Worm (Caenorhabditis elegans): ENCODE data around the gene T20B12.4.
A peak's percentile ranks its signal among the peaks of the same experiment; 100 is the strongest.

Gene T20B12.4

ce11 chrIII:7380120-7380519, 12.6 kb downstream of the T20B12.4 start:
- TF ChIP-seq dao-5 (tag; optimal IDR thresholded peaks at IDR 0.05) (no peak), W03F9.2 (tag; optimal IDR thresholded peaks at IDR 0.05) (no peak), him-1 (tag; optimal IDR thresholded peaks at IDR 0.05) (no peak)

ce11 chrIII:7381546-7382171, 14.1 kb downstream of the T20B12.4 start, which contains the start of the genes hmg-4 and T20B12.3:
Gene hmg-4, minus strand, starts transcription at chrIII:7381596.
Gene T20B12.3, plus strand, starts transcription at chrIII:7382115.
- TF ChIP-seq W03F9.2 (tag; optimal IDR thresholded peaks at IDR 0.05) (peak; percentile 42), dao-5 (tag; optimal IDR thresholded peaks at IDR 0.05) (no peak), him-1 (tag; optimal IDR thresholded peaks at IDR 0.05) (no peak)

ce11 chrIII:7383733-7384132, 16.2 kb downstream of the T20B12.4 start, which contains the start of gene tbp-1:
Gene tbp-1, plus strand, starts transcription at chrIII:7384033.
- TF ChIP-seq dao-5 (tag; optimal IDR thresholded peaks at IDR 0.05) (no peak), him-1 (tag; optimal IDR thresholded peaks at IDR 0.05) (no peak), W03F9.2 (tag; optimal IDR thresholded peaks at IDR 0.05) (no peak)

- TF ChIP-seq W03F9.2 (tag; optimal IDR thresholded peaks at IDR 0.05), result no peak
- TF ChIP-seq him-1 (tag; optimal IDR thresholded peaks at IDR 0.05), result no peak
- TF ChIP-seq dao-5 (tag; optimal IDR thresholded peaks at IDR 0.05), result no peak
Measured at ce11 chrIII:7385929-7386328, 18.4 kb downstream of the T20B12.4 start, which contains the start of gene trd-1. Gene trd-1, plus strand, starts transcription at chrIII:7386229.

ce11 chrIII:7387359-7387758, 19.8 kb downstream of the T20B12.4 start:
- TF ChIP-seq him-1 (tag; optimal IDR thresholded peaks at IDR 0.05), result peak; percentile 88
- TF ChIP-seq W03F9.2 (tag; optimal IDR thresholded peaks at IDR 0.05), result no peak

ce11 chrIII:7395354-7395753, 27.8 kb downstream of the T20B12.4 start, which contains the start of gene lgc-50:
Gene lgc-50, minus strand, starts transcription at chrIII:7395454.
- TF ChIP-seq W03F9.2 (tag; optimal IDR thresholded peaks at IDR 0.05), result no peak
- no peak for TF ChIP-seq him-1 (tag; optimal IDR thresholded peaks at IDR 0.05)
- no peak for TF ChIP-seq dao-5 (tag; optimal IDR thresholded peaks at IDR 0.05)

- TF ChIP-seq him-1 (tag; optimal IDR thresholded peaks at IDR 0.05), result no peak
- TF ChIP-seq W03F9.2 (tag; optimal IDR thresholded peaks at IDR 0.05), result no peak
- TF ChIP-seq dao-5 (tag; optimal IDR thresholded peaks at IDR 0.05), result no peak
Measured at ce11 chrIII:7397196-7397595, 29.7 kb downstream of the T20B12.4 start.

- TF ChIP-seq W03F9.2 (tag; optimal IDR thresholded peaks at IDR 0.05) (no peak), him-1 (tag; optimal IDR thresholded peaks at IDR 0.05) (no peak), dao-5 (tag; optimal IDR thresholded peaks at IDR 0.05) (no peak)
Measured at ce11 chrIII:7399004-7399403, 31.5 kb downstream of the T20B12.4 start.

Data from whole organism, L4/young adult.